Fruit fly (Drosophila melanogaster): ENCODE results near the gene Cpr67B.

DNA sequence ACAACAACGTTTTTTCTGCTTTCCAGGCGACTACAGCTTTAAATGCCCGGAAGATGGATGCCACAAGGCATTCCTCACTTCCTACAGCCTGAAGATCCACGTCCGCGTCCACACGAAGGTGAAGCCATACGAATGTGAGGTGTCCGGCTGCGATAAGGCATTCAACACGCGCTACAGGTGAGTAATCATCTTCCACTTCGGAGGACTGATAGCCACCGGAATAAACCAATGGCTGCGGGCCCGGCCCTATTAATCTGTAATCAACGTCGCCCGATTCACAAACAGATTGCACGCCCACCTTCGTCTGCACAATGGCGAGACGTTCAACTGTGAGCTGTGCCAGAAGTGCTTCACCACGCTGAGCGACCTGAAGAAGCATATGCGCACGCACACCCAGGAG, 31.2 kb downstream of the Cpr67B start:
- TF ChIP-seq Pif1A (GFP tag; optimal IDR thresholded peaks at IDR 0.05) (no peak), EcR (GFP tag; optimal IDR thresholded peaks at IDR 0.05) (no peak), CG17806 (tag; optimal IDR thresholded peaks at IDR 0.05) (no peak), D1 (tag; optimal IDR thresholded peaks at IDR 0.05) (no peak), gl (tag; optimal IDR thresholded peaks at IDR 0.05) (no peak)

Data from whole organism, pupa.